Worm (Caenorhabditis elegans): Measurements from ENCODE around the gene vmo-1.

ce11 chrV:20547048-20547447 is 5.8 kb downstream of the vmo-1 start, which contains the start of gene Y38H6C.18:
- TF ChIP-seq tbx-2 (tag; optimal IDR thresholded peaks at IDR 0.05) (no peak), npax-4 (tag; optimal IDR thresholded peaks at IDR 0.05) (no peak)
